Fruit fly (Drosophila melanogaster): ENCODE data around the gene CG13994.

CG13994 gene

DNA sequence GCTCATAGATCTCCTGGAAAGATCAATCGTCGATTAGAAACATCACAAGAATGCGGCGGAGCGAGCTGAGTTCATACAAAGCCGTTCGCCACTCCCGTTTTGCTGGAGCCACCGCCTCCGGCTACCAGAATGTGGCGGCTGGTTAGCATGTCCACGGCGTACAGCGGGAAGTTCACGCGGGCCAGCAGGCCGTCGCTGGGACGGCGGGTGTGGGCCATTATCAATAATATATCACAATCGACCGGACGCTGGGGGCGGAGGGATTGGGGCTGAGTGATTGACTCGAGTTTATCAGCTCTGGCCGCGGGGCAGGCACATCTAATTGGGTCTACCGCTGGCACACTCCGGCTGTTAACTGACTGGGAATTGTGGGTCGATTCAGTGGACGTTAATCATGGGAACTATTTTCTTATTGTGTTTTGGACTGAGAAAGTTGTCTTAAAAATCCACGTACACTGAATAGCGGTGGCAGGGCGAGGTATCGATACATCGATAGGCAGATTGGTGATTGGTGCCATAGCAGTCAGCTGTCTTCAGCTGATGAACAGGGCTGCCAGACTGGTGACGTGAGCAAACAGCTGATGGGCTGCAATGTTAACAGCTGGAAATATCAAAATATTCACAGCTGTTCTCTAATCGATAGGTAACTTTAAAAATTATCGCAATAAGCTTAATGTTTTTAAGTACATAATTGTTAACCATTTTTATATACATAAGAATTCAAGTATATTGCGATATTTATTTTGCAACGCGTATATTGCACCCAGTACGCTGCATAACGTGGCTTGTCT, 35.9 kb downstream of the CG13994 start, which contains the start of gene CG9175 (continued):
- TF ChIP-seq vfl (GFP tag; optimal IDR thresholded peaks at IDR 0.05) (peak; percentile 6), CG12155 (GFP tag; optimal IDR thresholded peaks at IDR 0.05) (peak; percentile 33), CG10267 (tag; optimal IDR thresholded peaks at IDR 0.05) (peak; percentile 59), Xrp1 (GFP tag; IDR thresholded peaks at IDR 0.05) (0 out of 2 replicates have a peak, but pooled peaks have one; percentile 14), CG3847 (GFP tag; IDR thresholded peaks at IDR 0.05) (peak; percentile 84), ro (GFP tag; IDR thresholded peaks at IDR 0.05) (no peak), MTF-1 (GFP tag; optimal IDR thresholded peaks at IDR 0.05; ENCODE audit: borderline replicate concordance) (peak; percentile 21), CG1529 (GFP tag; optimal IDR thresholded peaks at IDR 0.05) (no peak), unc-4 (GFP tag; IDR thresholded peaks at IDR 0.05; ENCODE audit: partially characterized antibody) (peak; percentile 99), danr (GFP tag; IDR thresholded peaks at IDR 0.05) (no peak), chm (GFP tag; IDR thresholded peaks at IDR 0.05) (peak; percentile 41; the same call in 1 of the 2 replicates), ERR (GFP tag; optimal IDR thresholded peaks at IDR 0.05) (peak; percentile 42), lov (optimal IDR thresholded peaks at IDR 0.05) (no peak), lov (GFP tag; IDR thresholded peaks at IDR 0.05) (no peak), oc (tag; optimal IDR thresholded peaks at IDR 0.05) (peak; percentile 23), sqz (GFP tag; optimal IDR thresholded peaks at IDR 0.05) (no peak), dmrt99B (tag; optimal IDR thresholded peaks at IDR 0.05) (no peak), CG7963 (GFP tag; IDR thresholded peaks at IDR 0.05; ENCODE audit: partially characterized antibody) (peak; percentile 93), Hey (tag; optimal IDR thresholded peaks at IDR 0.05) (no peak), CG7372 (GFP tag; IDR thresholded peaks at IDR 0.05) (no peak; the same call in 1 of the 2 replicates), knrl (GFP tag; IDR thresholded peaks at IDR 0.05; ENCODE audit: partially characterized antibody) (peak; percentile 94), D (optimal IDR thresholded peaks at IDR 0.05) (peak; percentile 58), D (GFP tag; optimal IDR thresholded peaks at IDR 0.05) (no peak), tna (GFP tag; IDR thresholded peaks at IDR 0.05; ENCODE audit: partially characterized antibody) (peak; percentile 93), Ptx1 (GFP tag; IDR thresholded peaks at IDR 0.05) (peak; percentile 39; the same call in 1 of the 2 replicates), CG4820 (GFP tag; optimal IDR thresholded peaks at IDR 0.05) (no peak), CG13624 (GFP tag; optimal IDR thresholded peaks at IDR 0.05) (peak; percentile 68), Rfx (GFP tag; IDR thresholded peaks at IDR 0.05) (peak; percentile 66), bcd (GFP tag; optimal IDR thresholded peaks at IDR 0.05) (peak; percentile 43), CG18011 (GFP tag; optimal IDR thresholded peaks at IDR 0.05) (peak; percentile 100), mld (GFP tag; IDR thresholded peaks at IDR 0.05; ENCODE audit: partially characterized antibody) (peak; percentile 88), CG10147 (GFP tag; optimal IDR thresholded peaks at IDR 0.05) (no peak), Atf-2 (GFP tag; optimal IDR thresholded peaks at IDR 0.05) (peak; percentile 7), al (GFP tag; IDR thresholded peaks at IDR 0.05) (no peak), stc (GFP tag; IDR thresholded peaks at IDR 0.05) (peak; percentile 35; the same call in 1 of the 2 replicates), dan (GFP tag; IDR thresholded peaks at IDR 0.05) (no peak), stwl (tag; optimal IDR thresholded peaks at IDR 0.05) (peak; percentile 94), CG12104 (GFP tag; optimal IDR thresholded peaks at IDR 0.05) (peak; percentile 15), Opbp (GFP tag; IDR thresholded peaks at IDR 0.05; ENCODE audit: partially characterized antibody) (peak; percentile 97), jumu (GFP tag; optimal IDR thresholded peaks at IDR 0.05) (peak; percentile 48), CG2678 (tag; optimal IDR thresholded peaks at IDR 0.05) (peak; percentile 36), fd3F (GFP tag; optimal IDR thresholded peaks at IDR 0.05) (no peak), twi (tag; optimal IDR thresholded peaks at IDR 0.05) (no peak), fu2 (GFP tag; optimal IDR thresholded peaks at IDR 0.05) (no peak), Optix (GFP tag; IDR thresholded peaks at IDR 0.05) (no peak), CG8281 (tag; optimal IDR thresholded peaks at IDR 0.05) (no peak), CG16815 (GFP tag; optimal IDR thresholded peaks at IDR 0.05) (no peak), mam (GFP tag; optimal IDR thresholded peaks at IDR 0.05) (peak; percentile 63), CG32767 (GFP tag; IDR thresholded peaks at IDR 0.05) (no peak)

Measured in whole organism, embryonic.